Worm (Caenorhabditis elegans): ENCODE data around the gene sgo-1.

DNA sequence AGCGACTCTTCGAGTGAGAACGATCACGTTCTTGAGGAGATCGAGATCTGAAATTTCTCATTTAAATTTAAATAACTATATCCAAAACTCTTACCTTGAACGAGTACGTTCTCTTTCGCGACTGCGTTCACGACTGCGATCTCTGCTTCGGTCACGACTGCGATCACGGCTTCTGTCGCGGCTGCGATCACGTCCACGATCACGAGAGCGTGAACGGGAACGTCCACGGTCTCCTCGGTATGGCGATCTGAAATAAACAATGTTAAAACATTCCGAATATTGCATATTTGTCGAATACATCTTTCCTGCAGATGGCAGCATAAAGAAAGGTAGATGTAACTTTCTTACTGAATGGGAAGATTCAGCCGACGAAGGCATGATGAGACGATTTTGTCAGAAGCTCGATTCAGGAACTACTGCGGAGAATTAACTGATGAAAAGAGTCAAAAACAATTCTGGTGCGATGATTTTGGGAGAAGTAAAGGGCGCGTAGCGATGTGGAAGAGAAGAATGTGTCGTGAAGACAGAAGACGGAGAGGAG, 6.1 kb downstream of the sgo-1 start:
- TF ChIP-seq grh-1 (GFP tag; IDR thresholded peaks at IDR 0.05) (no peak), lin-35 (GFP tag; optimal IDR thresholded peaks at IDR 0.05) (no peak), nhr-28 (tag; optimal IDR thresholded peaks at IDR 0.05) (no peak)
